Worm (Caenorhabditis elegans) whole organism, late embryonic: ENCODE results near the gene nbs-1.

Experiments used
- C08G9.2 ChIP-seq: sonication (generic microtip); optimal IDR thresholded peaks from 2 replicates; lab custom pipeline; 2016; ENCODE audit warnings: mild to moderate bottlenecking, missing genetic modification characterization, moderate library complexity, missing compliant biosample characterization
- C38D4.7 ChIP-seq: fragments of 200-800 bp; sonication (Bioruptor generic); optimal IDR thresholded peaks from 2 replicates; lab custom pipeline; 2018; ENCODE audit warnings: mild to moderate bottlenecking, missing genetic modification characterization, moderate library complexity, missing compliant biosample characterization
- F13H6.1 ChIP-seq: sonication (generic microtip); optimal IDR thresholded peaks from 2 replicates; lab custom pipeline; 2016; ENCODE audit warnings: missing genetic modification characterization, missing compliant biosample characterization
- K02D7.2 ChIP-seq: sonication (generic microtip); optimal IDR thresholded peaks from 2 replicates; lab custom pipeline; 2017; ENCODE audit warnings: mild to moderate bottlenecking, missing genetic modification characterization, missing compliant biosample characterization
- T23F11.4 ChIP-seq: fragments of 200-800 bp; sonication (Bioruptor generic); optimal IDR thresholded peaks from 2 replicates; lab custom pipeline; 2018; ENCODE audit warnings: mild to moderate bottlenecking, missing genetic modification characterization, missing compliant biosample characterization
- ama-1 ChIP-seq: fragments of 150-350 bp; optimal IDR thresholded peaks from 2 replicates; lab custom pipeline; 2014
- ceh-18 ChIP-seq: sonication (generic microtip); optimal IDR thresholded peaks from 2 replicates; lab custom pipeline; 2016; ENCODE audit warnings: missing genetic modification characterization, missing compliant biosample characterization
- ceh-19 ChIP-seq: fragments of 200-800 bp; sonication (Bioruptor generic); optimal IDR thresholded peaks from 2 replicates; lab custom pipeline; 2018; ENCODE audit warnings: mild to moderate bottlenecking, missing genetic modification characterization, missing compliant biosample characterization
- ceh-22 ChIP-seq: sonication (generic microtip); optimal IDR thresholded peaks from 2 replicates; lab custom pipeline; 2017; ENCODE audit warnings: missing biosample characterization, missing genetic modification characterization
- ceh-30 ChIP-seq: fragments of 150-350 bp; optimal IDR thresholded peaks from 2 replicates; lab custom pipeline; 2014; ENCODE audit warnings: missing biosample characterization, missing genetic modification characterization
- che-1 ChIP-seq: sonication (generic microtip); optimal IDR thresholded peaks from 2 replicates; lab custom pipeline; 2016; ENCODE audit warnings: mild to moderate bottlenecking, missing genetic modification characterization, missing compliant biosample characterization
- dmd-4 ChIP-seq: sonication (generic microtip); optimal IDR thresholded peaks from 2 replicates; lab custom pipeline; 2016; ENCODE audit warnings: borderline replicate concordance, missing genetic modification characterization, missing compliant biosample characterization
- dve-1 ChIP-seq: sonication (generic microtip); optimal IDR thresholded peaks from 2 replicates; lab custom pipeline; 2017; ENCODE audit warnings: antibody characterized with exemption, mild to moderate bottlenecking, missing genetic modification characterization, missing compliant biosample characterization
- elt-4 ChIP-seq: sonication (generic microtip); optimal IDR thresholded peaks from 2 replicates; lab custom pipeline; 2016; ENCODE audit warnings: missing genetic modification characterization, missing compliant biosample characterization
- fax-1 ChIP-seq: sonication (generic microtip); optimal IDR thresholded peaks from 2 replicates; lab custom pipeline; 2016; ENCODE audit warnings: missing genotype, missing genetic modification characterization, missing compliant biosample characterization
- fkh-10 ChIP-seq: fragments of 150-350 bp; optimal IDR thresholded peaks from 2 replicates; lab custom pipeline; 2014; ENCODE audit warnings: missing biosample characterization, missing genetic modification reagents, missing genetic modification characterization
- fkh-6 ChIP-seq: sonication (generic microtip); optimal IDR thresholded peaks from 2 replicates; lab custom pipeline; 2016; ENCODE audit warnings: missing genetic modification characterization, missing compliant biosample characterization
- hlh-13 ChIP-seq: fragments of 200-800 bp; sonication (Bioruptor generic); optimal IDR thresholded peaks from 2 replicates; lab custom pipeline; 2018; ENCODE audit warnings: mild to moderate bottlenecking, missing genetic modification characterization, missing compliant biosample characterization
- hlh-30 ChIP-seq: sonication (generic microtip); optimal IDR thresholded peaks from 2 replicates; lab custom pipeline; 2017; ENCODE audit warnings: antibody characterized with exemption, missing genetic modification characterization, missing compliant biosample characterization; ENCODE audit not compliant: insufficient read depth
- hlh-6 ChIP-seq: sonication (generic microtip); optimal IDR thresholded peaks from 2 replicates; lab custom pipeline; 2016; ENCODE audit warnings: missing genotype, missing genetic modification characterization, missing compliant biosample characterization
- lin-11 ChIP-seq: fragments of 200-800 bp; sonication (Bioruptor generic); optimal IDR thresholded peaks from 2 replicates; lab custom pipeline; 2018; ENCODE audit warnings: mild to moderate bottlenecking, missing genetic modification characterization, missing compliant biosample characterization
- madf-2 ChIP-seq: sonication (generic microtip); optimal IDR thresholded peaks from 2 replicates; lab custom pipeline; 2017; ENCODE audit warnings: missing genetic modification characterization, missing compliant biosample characterization
- mec-3 ChIP-seq: sonication (generic microtip); optimal IDR thresholded peaks from 2 replicates; lab custom pipeline; 2016; ENCODE audit warnings: borderline replicate concordance, missing genetic modification characterization, missing compliant biosample characterization
- nfya-1 ChIP-seq: sonication (generic microtip); optimal IDR thresholded peaks from 2 replicates; lab custom pipeline; 2017; ENCODE audit warnings: missing genetic modification characterization, mild to moderate bottlenecking, missing compliant biosample characterization, antibody characterized with exemption, moderate library complexity
- nhr-232 ChIP-seq: sonication (generic microtip); optimal IDR thresholded peaks from 2 replicates; lab custom pipeline; 2016; ENCODE audit warnings: missing genetic modification characterization, missing compliant biosample characterization
- npax-4 ChIP-seq: sonication (generic microtip); optimal IDR thresholded peaks from 2 replicates; lab custom pipeline; 2016; ENCODE audit warnings: missing genetic modification characterization, missing compliant biosample characterization
- pax-1 ChIP-seq: fragments of 150-350 bp; optimal IDR thresholded peaks from 2 replicates; lab custom pipeline; 2014; ENCODE audit warnings: missing biosample characterization, missing genetic modification characterization
- pha-2 ChIP-seq: sonication (generic microtip); optimal IDR thresholded peaks from 2 replicates; lab custom pipeline; 2017; ENCODE audit warnings: mild to moderate bottlenecking, missing genetic modification characterization, missing compliant biosample characterization
- pha-4 ChIP-seq: fragments of 150-350 bp; optimal IDR thresholded peaks from 2 replicates; lab custom pipeline; 2018; ENCODE audit warnings: missing biosample characterization, missing genetic modification reagents, missing genetic modification characterization
- rnt-1 ChIP-seq: sonication (generic microtip); optimal IDR thresholded peaks from 2 replicates; lab custom pipeline; 2016; ENCODE audit warnings: missing genetic modification characterization, missing compliant biosample characterization
- sdc-2 ChIP-seq: sonication (generic microtip); optimal IDR thresholded peaks from 2 replicates; lab custom pipeline; 2016; ENCODE audit warnings: missing genotype, missing genetic modification characterization, missing compliant biosample characterization
- sox-2 ChIP-seq: fragments of 200-800 bp; sonication (Bioruptor generic); IDR thresholded peaks from 2 replicates; pipeline ENCODE4 v1.3.6; 2022; ENCODE audit warnings: missing genetic modification reagents, missing genetic modification characterization, missing compliant biosample characterization
- syd-9 ChIP-seq: sonication (generic microtip); optimal IDR thresholded peaks from 2 replicates; lab custom pipeline; 2016; ENCODE audit warnings: mild to moderate bottlenecking, missing genetic modification characterization, moderate library complexity, missing compliant biosample characterization
- tbx-2 ChIP-seq: sonication (generic microtip); optimal IDR thresholded peaks from 2 replicates; lab custom pipeline; 2016; ENCODE audit warnings: missing genetic modification characterization, missing compliant biosample characterization
- tbx-7 ChIP-seq: sonication (generic microtip); optimal IDR thresholded peaks from 2 replicates; lab custom pipeline; 2016; ENCODE audit warnings: missing genotype, missing genetic modification characterization, missing compliant biosample characterization
- unc-3 ChIP-seq, 2 experiments: fragments of 200-800 bp in 1 of 2; sonication (Bioruptor generic) in 1 of 2; sonication (generic microtip) in 1 of 2; conservative IDR thresholded peaks in 1 of 2; optimal IDR thresholded peaks in 1 of 2; 2 replicates each; pipeline versions ENCODE4 v1.3.6 to Lab custom; 2016 to 2022; ENCODE audit warnings: missing compliant biosample characterization in 2 of 2, missing genetic modification characterization in 2 of 2, missing genetic modification reagents in 1 of 2
- unc-42 ChIP-seq: sonication (generic microtip); optimal IDR thresholded peaks from 2 replicates; lab custom pipeline; 2016; ENCODE audit warnings: missing genotype, missing genetic modification characterization, missing compliant biosample characterization
- unc-55 ChIP-seq: sonication (generic microtip); optimal IDR thresholded peaks from 2 replicates; lab custom pipeline; 2017; ENCODE audit warnings: missing biosample characterization, missing genetic modification reagents, missing genetic modification characterization
- zip-5 ChIP-seq: sonication (generic microtip); optimal IDR thresholded peaks from 2 replicates; lab custom pipeline; 2016; ENCODE audit warnings: missing genetic modification characterization, missing compliant biosample characterization
- ztf-16 ChIP-seq: sonication (generic microtip); optimal IDR thresholded peaks from 2 replicates; lab custom pipeline; 2017; ENCODE audit warnings: missing genetic modification characterization, missing compliant biosample characterization

The nbs-1 gene

DNA sequence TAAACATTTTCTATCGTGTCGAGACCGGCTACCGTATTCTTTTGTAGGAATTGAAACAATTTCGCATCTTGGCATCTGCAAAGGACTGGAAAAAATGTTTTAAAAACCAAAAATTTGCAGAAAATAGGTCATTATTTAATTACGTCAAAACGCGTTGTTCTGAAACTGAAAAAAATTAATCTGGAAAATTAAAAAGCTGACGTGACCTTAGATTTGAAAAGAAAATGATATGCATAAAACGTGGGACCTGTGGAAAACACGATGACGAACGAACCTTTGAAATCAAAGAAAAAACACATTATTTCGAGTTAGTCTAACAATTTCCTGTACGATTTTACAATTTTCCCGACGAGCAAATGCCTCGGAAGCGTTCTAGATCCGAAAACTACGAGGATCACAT is 7.9 kb upstream of the nbs-1 start, which contains the start of gene C09H10.9:
Gene C09H10.9 (plus strand): TSS at position 301 of the 400 bp plus-strand sequence.
- TF ChIP-seq tbx-7 (tag; lab: Kevin White, UChicago) (no peak), unc-3 (GFP tag; conservative IDR thresholded peaks at IDR 0.05; lab: Robert Waterston, UW) (no peak), unc-3 (tag; optimal IDR thresholded peaks at IDR 0.05; lab: Kevin White, UChicago) (no peak), rnt-1 (tag; lab: Kevin White, UChicago) (no peak), tbx-2 (tag; lab: Kevin White, UChicago) (no peak), pha-2 (no peak), elt-4 (tag; lab: Kevin White, UChicago) (no peak), fkh-10 (no peak), F13H6.1 (tag; lab: Kevin White, UChicago) (no peak), lin-11 (tag; lab: Kevin White, UChicago) (no peak), ceh-19 (GFP tag; lab: Kevin White, UChicago) (no peak), ceh-30 (tag; lab: Kevin White, UChicago) (no peak), C08G9.2 (tag; lab: Kevin White, UChicago) (no peak), npax-4 (tag; lab: Kevin White, UChicago) (no peak), che-1 (tag; lab: Kevin White, UChicago) (no peak)

DNA sequence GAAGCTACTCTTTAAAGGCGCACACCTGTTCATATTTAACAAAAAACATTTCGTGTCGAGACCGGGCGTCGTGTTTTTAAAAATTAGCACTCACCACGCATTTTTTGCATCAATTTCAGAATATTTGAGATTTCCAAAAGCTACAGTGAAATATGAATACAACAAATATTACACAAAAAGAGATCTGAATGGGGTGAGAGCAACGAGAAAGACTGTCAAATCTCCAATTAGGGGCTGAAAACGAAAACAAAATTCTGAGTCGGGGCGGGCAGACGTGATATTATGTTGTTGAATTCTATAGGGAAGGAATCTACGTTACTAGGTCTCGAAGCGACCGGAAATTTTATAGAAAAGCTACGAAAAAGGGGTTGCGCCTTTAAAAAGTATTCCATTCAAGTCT is 7.4 kb upstream of the nbs-1 start, which contains the start of gene C09H10.5:
Gene C09H10.5 (minus strand): TSS at position 101 of the 400 bp plus-strand sequence.
- TF ChIP-seq ceh-18 (tag; lab: Kevin White, UChicago), result no peak
- no peak for TF ChIP-seq C38D4.7 (GFP tag; lab: Kevin White, UChicago)
- TF ChIP-seq fkh-6 (tag; lab: Kevin White, UChicago), result no peak
- TF ChIP-seq fkh-10, result no peak
- TF ChIP-seq nhr-232 (tag; lab: Kevin White, UChicago), result no peak
- TF ChIP-seq pha-2, result no peak
- TF ChIP-seq elt-4 (tag; lab: Kevin White, UChicago), result no peak
- TF ChIP-seq C08G9.2 (tag; lab: Kevin White, UChicago), result no peak
- TF ChIP-seq pha-4, result no peak
- no peak for TF ChIP-seq unc-3 (GFP tag; conservative IDR thresholded peaks at IDR 0.05; lab: Robert Waterston, UW)
- no peak for TF ChIP-seq unc-3 (tag; optimal IDR thresholded peaks at IDR 0.05; lab: Kevin White, UChicago)
- no peak for TF ChIP-seq dmd-4 (tag; lab: Kevin White, UChicago)
- TF ChIP-seq madf-2 (tag; lab: Kevin White, UChicago), result no peak
- no peak for TF ChIP-seq hlh-13 (GFP tag; lab: Kevin White, UChicago)
- TF ChIP-seq sdc-2, result no peak
- no peak for TF ChIP-seq unc-42 (tag; lab: Kevin White, UChicago)
- no peak for TF ChIP-seq dve-1 (tag; lab: Kevin White, UChicago)

DNA sequence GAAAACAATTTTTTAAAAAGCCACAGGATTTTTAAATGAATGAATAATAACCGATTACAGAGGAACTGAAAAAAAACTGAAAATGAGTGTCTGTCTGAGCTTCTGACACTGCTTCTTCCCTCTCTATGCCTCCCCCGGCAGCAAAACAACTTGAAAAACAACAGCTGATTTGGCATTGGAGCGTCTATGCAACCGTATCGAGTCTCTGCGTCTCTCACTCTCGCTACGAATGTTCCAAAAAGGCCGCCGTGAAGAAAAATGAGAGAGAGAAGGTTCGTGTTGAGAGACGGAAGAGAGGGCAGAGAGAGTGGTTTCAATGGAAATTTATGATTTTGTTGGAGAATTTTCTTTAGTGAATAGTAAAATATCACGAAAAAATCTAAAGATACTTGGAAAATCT is 6.8 kb upstream of the nbs-1 start:
- TF ChIP-seq madf-2 (tag; lab: Kevin White, UChicago) (no peak), nfya-1 (tag; lab: Kevin White, UChicago) (peak; percentile 63), fkh-10 (no peak), hlh-30 (tag; lab: Kevin White, UChicago) (peak; percentile 66), pax-1 (no peak)

DNA sequence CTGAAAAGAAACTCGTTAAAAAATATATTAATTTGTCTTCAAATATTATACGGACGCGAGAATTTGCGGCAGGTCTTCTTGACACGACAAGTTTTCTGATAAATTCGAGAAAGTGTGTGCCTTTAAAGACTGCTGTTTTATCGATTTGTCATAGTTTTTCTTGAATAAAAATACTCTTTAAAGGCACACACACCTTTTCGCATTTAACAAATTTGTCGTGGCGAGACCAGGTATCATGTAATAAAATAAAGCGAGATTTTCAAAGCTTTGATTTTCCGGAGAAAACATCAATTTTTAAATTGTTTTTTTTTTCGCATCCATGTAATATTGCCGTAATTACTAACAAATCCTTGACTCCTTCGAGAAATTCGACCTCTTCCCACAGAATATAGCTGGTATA is 4.9 kb upstream of the nbs-1 start:
- TF ChIP-seq K02D7.2 (no peak), mec-3 (no peak), ama-1 (no peak), fax-1 (no peak), T23F11.4 (GFP tag; lab: Kevin White, UChicago) (no peak), ceh-22 (tag; lab: Kevin White, UChicago) (no peak), pha-2 (no peak), unc-55 (GFP tag; lab: Kevin White, UChicago) (no peak), sox-2 (GFP tag; lab: Robert Waterston, UW) (no peak), ztf-16 (tag; lab: Kevin White, UChicago) (no peak), ceh-30 (tag; lab: Kevin White, UChicago) (no peak), hlh-6 (tag; lab: Kevin White, UChicago) (no peak), syd-9 (tag; lab: Kevin White, UChicago) (no peak), zip-5 (tag; lab: Kevin White, UChicago) (no peak)
